Fruit fly (Drosophila melanogaster): Measurements from ENCODE around the gene CG12301.

DNA sequence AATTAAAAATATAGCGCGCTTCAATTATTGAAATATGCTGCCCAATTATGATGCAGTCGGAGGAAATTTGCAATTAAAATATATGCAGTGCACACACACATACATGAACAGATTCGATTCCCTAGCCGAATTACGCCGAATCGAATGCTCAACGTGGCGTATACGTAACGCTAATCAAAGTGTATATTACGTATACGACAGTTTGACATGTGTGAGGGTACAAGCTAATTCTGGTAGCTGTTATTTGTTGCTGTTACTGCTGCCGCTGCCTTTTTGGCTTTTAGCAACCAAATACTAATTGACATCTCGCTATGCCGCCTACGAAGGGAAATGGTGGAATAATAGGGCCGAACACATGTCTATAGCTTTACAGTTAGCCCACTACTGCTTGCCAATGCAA is 46.7 kb downstream of the CG12301 start:
- TF ChIP-seq CG8478 (optimal IDR thresholded peaks at IDR 0.05) = no peak
- TF ChIP-seq CTCF (optimal IDR thresholded peaks at IDR 0.05) = no peak

Measured in S2 (cell line).